Fruit fly (Drosophila melanogaster): ENCODE results near the gene lmgA.

lmgA gene

dm6 chr2L:8535394-8536176, 7.2 kb upstream of the lmgA start (continued):
- TF ChIP-seq otp (GFP tag; IDR thresholded peaks at IDR 0.05), result 0 out of 3 replicates have a peak, but pooled peaks have one; percentile 26
- no peak for TF ChIP-seq hth (optimal IDR thresholded peaks at IDR 0.05)
- TF ChIP-seq fd102C (GFP tag; optimal IDR thresholded peaks at IDR 0.05), result no peak
- peak; percentile 78 for TF ChIP-seq vvl (GFP tag; IDR thresholded peaks at IDR 0.05)
- TF ChIP-seq stc (GFP tag; IDR thresholded peaks at IDR 0.05), result peak; percentile 67
- TF ChIP-seq CG1602 (GFP tag; optimal IDR thresholded peaks at IDR 0.05), result peak; percentile 86
- peak; percentile 41 for TF ChIP-seq CG12219 (GFP tag; optimal IDR thresholded peaks at IDR 0.05)
- TF ChIP-seq row (GFP tag; IDR thresholded peaks at IDR 0.05), result peak; percentile 92
- peak; percentile 83 for TF ChIP-seq ATbp (GFP tag; optimal IDR thresholded peaks at IDR 0.05)
- no peak for TF ChIP-seq fru (optimal IDR thresholded peaks at IDR 0.05)
- TF ChIP-seq tll (GFP tag; optimal IDR thresholded peaks at IDR 0.05), result no peak
- no peak for TF ChIP-seq TFAM (GFP tag; optimal IDR thresholded peaks at IDR 0.05)
- no peak for TF ChIP-seq Atf-2 (GFP tag; optimal IDR thresholded peaks at IDR 0.05)
- no peak for TF ChIP-seq crc (GFP tag; optimal IDR thresholded peaks at IDR 0.05)
- peak; percentile 71; the same call in 2 of the 3 replicates for TF ChIP-seq Mrtf (GFP tag; IDR thresholded peaks at IDR 0.05)
- TF ChIP-seq HmgZ (tag; optimal IDR thresholded peaks at IDR 0.05), result peak; percentile 29
- peak; percentile 86 for TF ChIP-seq CG31441 (GFP tag; IDR thresholded peaks at IDR 0.05)
- no peak; the same call in none of the 3 replicates for TF ChIP-seq ken (GFP tag; IDR thresholded peaks at IDR 0.05)
- TF ChIP-seq onecut (GFP tag; IDR thresholded peaks at IDR 0.05), result no peak; the same call in 1 of the 2 replicates
- TF ChIP-seq B-H2 (GFP tag; optimal IDR thresholded peaks at IDR 0.05), result peak; percentile 75
- TF ChIP-seq CG5180 (GFP tag; optimal IDR thresholded peaks at IDR 0.05), result peak; percentile 82
- TF ChIP-seq Hr3 (GFP tag; optimal IDR thresholded peaks at IDR 0.05), result peak; percentile 89
- peak; percentile 91 for TF ChIP-seq dysf (GFP tag; IDR thresholded peaks at IDR 0.05)
- TF ChIP-seq Dbx (GFP tag; IDR thresholded peaks at IDR 0.05), result peak; percentile 41; the same call in 1 of the 3 replicates
- peak; percentile 68 for TF ChIP-seq ase (GFP tag; IDR thresholded peaks at IDR 0.05)
- peak; percentile 82 for TF ChIP-seq CG18476 (GFP tag; optimal IDR thresholded peaks at IDR 0.05)
- peak; percentile 48; the same call in 1 of the 2 replicates for TF ChIP-seq CG17328 (GFP tag; IDR thresholded peaks at IDR 0.05)
- no peak for TF ChIP-seq D (optimal IDR thresholded peaks at IDR 0.05)
- TF ChIP-seq D (GFP tag; optimal IDR thresholded peaks at IDR 0.05), result peak; percentile 94
- TF ChIP-seq CG31388 (GFP tag; optimal IDR thresholded peaks at IDR 0.05), result peak; percentile 48
- TF ChIP-seq Adf1 (GFP tag; IDR thresholded peaks at IDR 0.05), result peak; percentile 5; the same call in 1 of the 2 replicates
- TF ChIP-seq insv (GFP tag; optimal IDR thresholded peaks at IDR 0.05), result peak in 1 of 2 experiments; percentile 63
- peak; percentile 95 for TF ChIP-seq CG7839 (tag; optimal IDR thresholded peaks at IDR 0.05)
- peak; percentile 92 for TF ChIP-seq Usf (GFP tag; optimal IDR thresholded peaks at IDR 0.05)
- TF ChIP-seq inv (GFP tag; IDR thresholded peaks at IDR 0.05; ENCODE audit: partially characterized antibody), result no peak
- TF ChIP-seq salm (tag; optimal IDR thresholded peaks at IDR 0.05), result peak; percentile 87
- no peak for TF ChIP-seq abd-A (tag; optimal IDR thresholded peaks at IDR 0.05)
- no peak for TF ChIP-seq HLHmδ (GFP tag; optimal IDR thresholded peaks at IDR 0.05)
- TF ChIP-seq Hr78 (GFP tag; optimal IDR thresholded peaks at IDR 0.05), result peak in 1 of 2 experiments; percentile 74
- TF ChIP-seq lov (optimal IDR thresholded peaks at IDR 0.05), result no peak
- TF ChIP-seq lov (GFP tag; IDR thresholded peaks at IDR 0.05), result peak; percentile 71; the same call in 1 of the 3 replicates
- peak; percentile 79 for TF ChIP-seq al (GFP tag; IDR thresholded peaks at IDR 0.05)
- TF ChIP-seq aop (GFP tag; IDR thresholded peaks at IDR 0.05), result no peak
- TF ChIP-seq gsb-n (tag; optimal IDR thresholded peaks at IDR 0.05), result peak; percentile 76
- peak; percentile 51 for TF ChIP-seq CG10565 (GFP tag; optimal IDR thresholded peaks at IDR 0.05)
- TF ChIP-seq CG3838 (GFP tag; optimal IDR thresholded peaks at IDR 0.05), result peak; percentile 22
- TF ChIP-seq CG9609 (GFP tag; optimal IDR thresholded peaks at IDR 0.05), result peak; percentile 5
- TF ChIP-seq CG6765 (GFP tag; optimal IDR thresholded peaks at IDR 0.05), result peak; percentile 94
- TF ChIP-seq CG13894 (tag; optimal IDR thresholded peaks at IDR 0.05), result peak; percentile 74
- no peak for TF ChIP-seq mld (GFP tag; IDR thresholded peaks at IDR 0.05; ENCODE audit: partially characterized antibody)
